Fruit fly (Drosophila melanogaster) whole organism, embryonic: ENCODE data around the gene CG34451.
A peak's percentile ranks its signal among the peaks of the same experiment; 100 is the strongest.

ENCODE experiments used
- Blimp-1 ChIP-seq: fragments of 200-800 bp; sonication (Bioruptor generic); optimal IDR thresholded peaks from 3 replicates; lab custom pipeline; 2018; ENCODE audit warnings: missing biosample characterization, missing genetic modification characterization, mild to moderate bottlenecking, moderate library complexity, missing genetic modification reagents
- CG10462 ChIP-seq: fragments of 200-800 bp; sonication (Bioruptor generic); optimal IDR thresholded peaks from 2 replicates; lab custom pipeline; 2016; ENCODE audit warnings: missing biosample characterization, missing genetic modification characterization
- CG11695 ChIP-seq: fragments of 200-800 bp; sonication (Bioruptor generic); IDR thresholded peaks from 3 replicates; pipeline ENCODE4 v1.3.6; 2022; ENCODE audit warnings: missing biosample characterization, missing genetic modification characterization
- CG12391 ChIP-seq: fragments of 200-800 bp; sonication (Bioruptor generic); optimal IDR thresholded peaks from 3 replicates; lab custom pipeline; 2018; ENCODE audit warnings: missing biosample characterization, mild to moderate bottlenecking, missing genetic modification characterization, moderate library complexity
- CG13296 ChIP-seq: fragments of 200-800 bp; sonication (Bioruptor generic); optimal IDR thresholded peaks from 3 replicates; lab custom pipeline; 2018; ENCODE audit warnings: missing biosample characterization, mild to moderate bottlenecking, missing genetic modification characterization
- CG1603 ChIP-seq: fragments of 200-800 bp; sonication (Bioruptor generic); optimal IDR thresholded peaks from 2 replicates; lab custom pipeline; 2019; ENCODE audit warnings: missing biosample characterization, mild to moderate bottlenecking, missing genetic modification characterization, moderate library complexity
- CG17328 ChIP-seq: fragments of 200-800 bp; sonication (Bioruptor generic); IDR thresholded peaks from 2 replicates; pipeline ENCODE4 v1.3.6; 2022; ENCODE audit warnings: missing biosample characterization, missing genetic modification characterization
- CG17568 ChIP-seq: fragments of 200-800 bp; sonication (Bioruptor generic); optimal IDR thresholded peaks from 2 replicates; lab custom pipeline; 2018; ENCODE audit warnings: missing biosample characterization, mild to moderate bottlenecking, missing genetic modification characterization, moderate library complexity
- CG17829 ChIP-seq: fragments of 200-800 bp; optimal IDR thresholded peaks from 2 replicates; lab custom pipeline; 2019; ENCODE audit warnings: missing biosample characterization, mild to moderate bottlenecking, missing genetic modification characterization, moderate library complexity
- CG18262 ChIP-seq: fragments of 200-800 bp; optimal IDR thresholded peaks from 3 replicates; lab custom pipeline; 2019; ENCODE audit warnings: missing biosample characterization, mild to moderate bottlenecking, missing genetic modification characterization, moderate library complexity
- CG2712 ChIP-seq: fragments of 200-800 bp; optimal IDR thresholded peaks from 3 replicates; lab custom pipeline; 2019; ENCODE audit warnings: missing biosample characterization, mild to moderate bottlenecking, missing genetic modification characterization, moderate library complexity
- CG6765 ChIP-seq: fragments of 200-800 bp; sonication (Bioruptor generic); optimal IDR thresholded peaks from 3 replicates; lab custom pipeline; 2017; ENCODE audit warnings: missing biosample characterization, mild to moderate bottlenecking, missing genetic modification characterization
- CG6813 ChIP-seq: fragments of 200-800 bp; sonication (Bioruptor generic); optimal IDR thresholded peaks from 2 replicates; lab custom pipeline; 2017; ENCODE audit warnings: missing biosample characterization, missing genetic modification characterization, mild to moderate bottlenecking, moderate library complexity, missing genetic modification reagents
- CG7839 ChIP-seq: fragments of 200-800 bp; sonication (Bioruptor generic); optimal IDR thresholded peaks from 3 replicates; lab custom pipeline; 2018; ENCODE audit warnings: missing biosample characterization, mild to moderate bottlenecking, missing genetic modification characterization, moderate library complexity
- CG9727 ChIP-seq: fragments of 200-800 bp; sonication (Bioruptor generic); optimal IDR thresholded peaks from 3 replicates; lab custom pipeline; 2017; ENCODE audit warnings: missing biosample characterization, mild to moderate bottlenecking, missing genetic modification characterization
- Ets65A ChIP-seq: fragments of 200-800 bp; sonication (Bioruptor generic); peaks from one replicate; lab custom pipeline; 2016; ENCODE audit warnings: missing biosample characterization, missing genetic modification characterization
- Med ChIP-seq: fragments of 200-800 bp; sonication (Bioruptor generic); peaks from one replicate; lab custom pipeline; 2016; ENCODE audit warnings: missing biosample characterization, missing genetic modification characterization, mild to moderate bottlenecking, inconsistent platforms, moderate library complexity
- Sox102F ChIP-seq: fragments of 200-800 bp; sonication (Bioruptor generic); optimal IDR thresholded peaks from 2 replicates; lab custom pipeline; 2018; ENCODE audit warnings: missing biosample characterization, mild to moderate bottlenecking, missing genetic modification characterization, moderate library complexity
- Ssrp ChIP-seq: fragments of 200-800 bp; sonication (Bioruptor generic); optimal IDR thresholded peaks from 2 replicates; lab custom pipeline; 2018; ENCODE audit warnings: missing biosample characterization, mild to moderate bottlenecking, missing genetic modification characterization, moderate library complexity
- Xrp1 ChIP-seq: fragments of 200-800 bp; sonication (Bioruptor generic); IDR thresholded peaks from 2 replicates; pipeline ENCODE4 v1.3.6; 2022; ENCODE audit warnings: missing biosample characterization, missing genetic modification characterization
- al ChIP-seq: fragments of 200-800 bp; sonication (Bioruptor generic); IDR thresholded peaks from 2 replicates; pipeline ENCODE4 v1.3.6; 2022; ENCODE audit warnings: missing biosample characterization, missing genetic modification characterization
- ash1 ChIP-seq: fragments of 200-800 bp; sonication (Bioruptor generic); optimal IDR thresholded peaks from 2 replicates; lab custom pipeline; 2018; ENCODE audit warnings: missing biosample characterization, mild to moderate bottlenecking, missing genetic modification characterization
- bsh ChIP-seq, 2 experiments: fragments of 200-800 bp; sonication (Bioruptor generic); optimal IDR thresholded peaks; 2 replicates each; lab custom pipeline; 2017 to 2018; ENCODE audit warnings: mild to moderate bottlenecking in 2 of 2, missing biosample characterization in 2 of 2, missing genetic modification characterization in 2 of 2, moderate library complexity in 1 of 2
- ci ChIP-seq: fragments of 200-800 bp; sonication (Bioruptor generic); IDR thresholded peaks from 3 replicates; pipeline ENCODE4 v1.3.6; 2022; ENCODE audit warnings: missing biosample characterization, missing genetic modification characterization
- crp ChIP-seq, 2 experiments: fragments of 200-800 bp; sonication (Bioruptor generic); optimal IDR thresholded peaks; 2 replicates in 1 of 2; 3 replicates in 1 of 2; lab custom pipeline; 2017; ENCODE audit warnings: missing biosample characterization in 2 of 2, missing genetic modification characterization in 2 of 2, mild to moderate bottlenecking in 1 of 2, moderate library complexity in 1 of 2
- dmrt11E ChIP-seq: fragments of 200-800 bp; sonication (Bioruptor generic); optimal IDR thresholded peaks from 3 replicates; lab custom pipeline; 2018; ENCODE audit warnings: missing biosample characterization, mild to moderate bottlenecking, missing genetic modification characterization, moderate library complexity
- ftz-f1 ChIP-seq: fragments of 200-800 bp; sonication (Bioruptor generic); optimal IDR thresholded peaks from 2 replicates; lab custom pipeline; 2016; ENCODE audit warnings: missing biosample characterization, missing genetic modification characterization
- gem ChIP-seq: fragments of 200-800 bp; sonication (Bioruptor generic); optimal IDR thresholded peaks from 2 replicates; lab custom pipeline; 2019; ENCODE audit warnings: missing biosample characterization, mild to moderate bottlenecking, missing genetic modification characterization, moderate library complexity
- prd ChIP-seq, 3 experiments: fragments of >200 bp in 2 of 3; fragments of 200-800 bp in 1 of 3; sonication (Bioruptor generic) in 1 of 3; optimal IDR thresholded peaks in 2 of 3; IDR thresholded peaks in 1 of 3; 2 replicates in 2 of 3; 3 replicates in 1 of 3; pipeline versions ENCODE4 v1.3.6 to Lab custom; 2017 to 2022; ENCODE audit warnings: missing biosample characterization in 1 of 3, missing genetic modification characterization in 1 of 3
- sd ChIP-seq: fragments of 200-800 bp; sonication (Bioruptor generic); optimal IDR thresholded peaks from 3 replicates; lab custom pipeline; 2018; ENCODE audit warnings: missing biosample characterization, mild to moderate bottlenecking, missing genetic modification characterization, moderate library complexity
- sens ChIP-seq: fragments of 200-800 bp; sonication (Bioruptor generic); peaks from one replicate; lab custom pipeline; 2016; ENCODE audit warnings: missing biosample characterization, missing genetic modification characterization
- tna ChIP-seq: fragments of 200-800 bp; sonication (Bioruptor generic); IDR thresholded peaks from 2 replicates; pipeline ENCODE4 v1.3.6; 2022; ENCODE audit warnings: missing biosample characterization, missing genetic modification characterization; ENCODE audit not compliant: partially characterized antibody
- toy ChIP-seq: fragments of 200-800 bp; sonication (Bioruptor generic); IDR thresholded peaks from 2 replicates; pipeline ENCODE4 v1.3.6; 2022; ENCODE audit warnings: missing biosample characterization, missing genetic modification characterization
- trem ChIP-seq: fragments of 200-800 bp; optimal IDR thresholded peaks from 3 replicates; lab custom pipeline; 2019; ENCODE audit warnings: missing biosample characterization, mild to moderate bottlenecking, missing genetic modification characterization, moderate library complexity
- zen ChIP-seq: fragments of 200-800 bp; sonication (Bioruptor generic); optimal IDR thresholded peaks from 3 replicates; lab custom pipeline; 2018; ENCODE audit warnings: missing biosample characterization, mild to moderate bottlenecking, missing genetic modification characterization, moderate library complexity

The CG34451 gene

DNA sequence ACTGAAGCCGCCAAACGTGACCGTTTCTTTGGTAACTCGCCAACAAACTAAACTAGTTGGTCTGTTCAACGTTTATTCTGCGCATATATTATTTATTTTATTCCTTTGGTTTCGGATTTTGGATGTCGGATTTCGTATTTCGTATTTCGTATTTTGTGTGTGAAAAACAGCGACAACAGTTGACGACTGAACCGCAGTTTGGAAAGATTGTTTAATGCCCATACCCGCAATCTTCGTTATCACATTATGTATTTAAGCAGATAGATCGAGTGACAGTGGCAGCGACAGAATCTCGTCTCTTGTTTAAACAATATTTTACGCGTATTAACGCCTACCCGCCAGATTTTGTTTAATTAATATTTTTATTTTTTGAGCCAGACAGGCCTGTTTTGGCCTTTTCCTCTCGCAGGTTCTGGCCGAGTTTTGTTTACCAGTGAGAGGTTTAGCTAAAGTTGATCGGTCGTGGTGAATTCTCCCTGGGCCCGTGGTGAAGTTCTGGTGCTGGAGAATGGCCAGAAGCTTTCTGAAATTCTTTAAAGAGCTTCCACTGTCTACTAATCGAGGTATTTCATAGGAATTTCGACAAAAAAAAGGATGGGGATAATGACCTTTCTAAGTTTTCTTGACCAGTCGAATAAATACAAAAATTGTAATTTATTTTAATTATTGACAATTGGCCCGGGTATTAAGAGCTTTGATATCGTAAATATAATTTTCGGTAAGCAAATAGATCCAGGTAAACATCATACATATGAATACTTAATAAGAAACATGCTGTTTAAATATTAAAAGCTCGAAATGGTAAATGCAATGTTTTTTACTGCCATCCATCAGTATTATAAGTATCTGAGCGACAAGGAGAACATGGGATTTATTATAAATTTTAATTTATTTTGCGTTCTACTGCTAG lies 43.9 kb downstream of the CG34451 start, which contains the start of the genes comm3 and CG43083:
TSS of gene comm3 (minus strand) at position 51 of the 910 bp plus-strand sequence.
TSS of gene CG43083 (plus strand) at position 860 of the 910 bp plus-strand sequence.
- TF ChIP-seq ftz-f1 (GFP tag; lab: Kevin White, UChicago) (no peak), sens (GFP tag; lab: Kevin White, UChicago) (peak; percentile 52), toy (no peak), CG6813 (peak; percentile 31), ash1 (no peak), sd (tag; lab: Kevin White, UChicago) (peak; percentile 85), CG17568 (GFP tag; lab: Kevin White, UChicago) (peak; percentile 15)

DNA sequence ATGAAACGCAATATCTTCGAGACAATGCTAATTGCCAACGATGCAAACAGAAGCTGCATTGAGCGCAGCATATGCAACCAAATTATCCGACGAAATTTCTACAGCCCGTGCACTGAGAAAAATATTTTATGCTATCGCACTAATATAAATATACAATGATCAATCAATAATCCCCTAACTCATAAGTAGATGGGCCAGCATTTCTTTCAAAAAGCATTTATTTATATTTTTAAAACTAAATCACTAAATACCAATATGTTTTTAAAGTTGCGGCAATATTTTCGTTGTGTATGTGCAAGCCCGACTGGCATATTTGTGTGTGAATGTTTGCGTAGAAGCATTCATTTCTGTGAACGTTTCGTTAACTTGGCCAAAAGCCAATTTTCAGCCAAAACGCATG lies 45.7 kb downstream of the CG34451 start:
- TF ChIP-seq CG17829 (tag; lab: Kevin White, UChicago) = peak; percentile 5
- peak; percentile 15 for TF ChIP-seq CG1603 (tag; lab: Kevin White, UChicago)
- TF ChIP-seq CG12391 = peak; percentile 6
- peak; percentile 26 for TF ChIP-seq zen (tag; lab: Kevin White, UChicago)
- peak; percentile 46 for TF ChIP-seq dmrt11E (tag; lab: Kevin White, UChicago)
- TF ChIP-seq sens (GFP tag; lab: Kevin White, UChicago) = peak; percentile 70
- peak; percentile 4 for TF ChIP-seq trem (tag; lab: Kevin White, UChicago)
- 0 out of 2 replicates have a peak, but pooled peaks have one; percentile 24 for TF ChIP-seq Xrp1 (GFP tag; lab: Robert Waterston, UW)
- TF ChIP-seq CG7839 (tag; lab: Kevin White, UChicago) = peak; percentile 3
- peak; percentile 3 for TF ChIP-seq Blimp-1
- peak in 1 of 2 experiments; percentile 29 for TF ChIP-seq bsh (GFP tag; optimal IDR thresholded peaks at IDR 0.05; lab: Kevin White, UChicago)
- peak; percentile 30 for TF ChIP-seq CG2712
- peak; percentile 54 for TF ChIP-seq Med (GFP tag; lab: Kevin White, UChicago)
- no peak for TF ChIP-seq crp (GFP tag; optimal IDR thresholded peaks at IDR 0.05; lab: Kevin White, UChicago)
- TF ChIP-seq CG10462 (GFP tag; lab: Kevin White, UChicago) = peak; percentile 4
- peak; percentile 17 for TF ChIP-seq Ets65A (GFP tag; lab: Kevin White, UChicago)
- no peak for TF ChIP-seq prd (optimal IDR thresholded peaks at IDR 0.05; lab: Kevin White, UChicago)
- TF ChIP-seq prd (GFP tag; IDR thresholded peaks at IDR 0.05; lab: Robert Waterston, UW) = peak; percentile 38; the same call in 1 of the 3 replicates
- no peak for TF ChIP-seq tna (GFP tag; lab: Robert Waterston, UW)
- no peak for TF ChIP-seq CG13296
- TF ChIP-seq Ssrp = peak; percentile 5
- TF ChIP-seq ci (GFP tag; lab: Robert Waterston, UW) = no peak
- TF ChIP-seq gem (tag; lab: Kevin White, UChicago) = peak; percentile 35
- TF ChIP-seq CG11695 (GFP tag; lab: Robert Waterston, UW) = no peak
- no peak for TF ChIP-seq al
- TF ChIP-seq CG17328 = peak; percentile 28; the same call in 1 of the 2 replicates
- TF ChIP-seq CG9727 (GFP tag; lab: Kevin White, UChicago) = peak; percentile 7
- no peak for TF ChIP-seq CG6765 (GFP tag; lab: Kevin White, UChicago)
- peak; percentile 10 for TF ChIP-seq CG18262 (tag; lab: Kevin White, UChicago)
- peak; percentile 13 for TF ChIP-seq Sox102F
